Worm (Caenorhabditis elegans) whole organism, L4 larva: ENCODE measurements around the gene glr-4.

Experiments
- egl-27 ChIP-seq: sonication (generic microtip); optimal IDR thresholded peaks from 3 replicates; lab custom pipeline; 2017; ENCODE audit warnings: missing biosample characterization, missing genetic modification reagents, missing genetic modification characterization
- hlh-30 ChIP-seq: sonication (generic microtip); optimal IDR thresholded peaks from 2 replicates; lab custom pipeline; 2017; ENCODE audit warnings: antibody characterized with exemption, mild to moderate bottlenecking, missing genetic modification characterization, missing compliant biosample characterization; ENCODE audit not compliant: insufficient read depth
- nhr-41 ChIP-seq: fragments of 200-800 bp; sonication (Bioruptor generic); IDR thresholded peaks from 2 replicates; pipeline ENCODE4 v1.3.6; 2022; ENCODE audit warnings: missing genetic modification reagents, missing genetic modification characterization, missing compliant biosample characterization
- saeg-2 ChIP-seq: fragments of 200-800 bp; sonication (Bioruptor generic); IDR thresholded peaks from 2 replicates; pipeline ENCODE4 v1.3.6; 2022; ENCODE audit warnings: missing genetic modification reagents, missing genetic modification characterization, missing compliant biosample characterization
- tra-1 ChIP-seq: fragments of 200-800 bp; sonication (Bioruptor generic); IDR thresholded peaks from 2 replicates; pipeline ENCODE4 v1.3.6; 2022; ENCODE audit warnings: missing genetic modification reagents, missing genetic modification characterization, missing compliant biosample characterization
- unc-130 ChIP-seq: sonication (generic microtip); optimal IDR thresholded peaks from 2 replicates; lab custom pipeline; 2016; ENCODE audit warnings: missing genetic modification reagents, missing genetic modification characterization, missing compliant biosample characterization
- unc-62 ChIP-seq, 3 experiments: fragments of 150-350 bp in 1 of 3; sonication (generic microtip); optimal IDR thresholded peaks in 2 of 3; peaks in 1 of 3; 1 replicate in 1 of 3; 2 replicates in 2 of 3; lab custom pipeline; 2014 to 2017; ENCODE audit warnings: missing biosample characterization in 3 of 3, missing genetic modification characterization in 3 of 3, missing genetic modification reagents in 3 of 3, missing genotype in 1 of 3
- zfp-3 ChIP-seq: fragments of 200-800 bp; sonication (Bioruptor generic); conservative IDR thresholded peaks from 2 replicates; pipeline ENCODE4 v1.3.6; 2022; ENCODE audit warnings: missing genetic modification reagents, missing genetic modification characterization, missing compliant biosample characterization
- ztf-11 ChIP-seq: fragments of 150-350 bp; optimal IDR thresholded peaks from 2 replicates; lab custom pipeline; 2014; ENCODE audit warnings: missing biosample characterization, missing genetic modification characterization

ce11 chrII:7817580-7817979 is 23.5 kb upstream of the glr-4 start:
- TF ChIP-seq tra-1 (GFP tag; lab: Robert Waterston, UW) = no peak
- no peak for TF ChIP-seq nhr-41 (GFP tag; lab: Robert Waterston, UW)
- no peak for TF ChIP-seq ztf-11 (tag; lab: Kevin White, UChicago)
- TF ChIP-seq egl-27 (tag; lab: Kevin White, UChicago) = no peak
- no peak for TF ChIP-seq saeg-2
- TF ChIP-seq unc-130 = no peak
- no peak for TF ChIP-seq hlh-30 (tag; lab: Kevin White, UChicago)
- TF ChIP-seq unc-62 (GFP tag; optimal IDR thresholded peaks at IDR 0.05 in 1 of 2; lab: Kevin White, UChicago) = no peak
- TF ChIP-seq unc-62 (tag; optimal IDR thresholded peaks at IDR 0.05; lab: Kevin White, UChicago) = no peak
- TF ChIP-seq zfp-3 (GFP tag; lab: Robert Waterston, UW) = no peak
